Fruit fly (Drosophila melanogaster) Kc167 (cell line): Measurements from ENCODE around the gene Cog3.

Experiments used
- h ChIP-seq: fragments of >200 bp; optimal IDR thresholded peaks from 3 replicates; lab custom pipeline; 2018; ENCODE audit warnings: missing external identifiers
- insv ChIP-seq: fragments of >200 bp; optimal IDR thresholded peaks from 3 replicates; lab custom pipeline; 2018; ENCODE audit warnings: missing external identifiers
- psq ChIP-seq: fragments of >200 bp; optimal IDR thresholded peaks from 2 replicates; lab custom pipeline; 2017; ENCODE audit warnings: missing external identifiers
- ttk ChIP-seq: sonication (Bioruptor generic); optimal IDR thresholded peaks from 2 replicates; lab custom pipeline; 2017; ENCODE audit warnings: missing external identifiers

DNA sequence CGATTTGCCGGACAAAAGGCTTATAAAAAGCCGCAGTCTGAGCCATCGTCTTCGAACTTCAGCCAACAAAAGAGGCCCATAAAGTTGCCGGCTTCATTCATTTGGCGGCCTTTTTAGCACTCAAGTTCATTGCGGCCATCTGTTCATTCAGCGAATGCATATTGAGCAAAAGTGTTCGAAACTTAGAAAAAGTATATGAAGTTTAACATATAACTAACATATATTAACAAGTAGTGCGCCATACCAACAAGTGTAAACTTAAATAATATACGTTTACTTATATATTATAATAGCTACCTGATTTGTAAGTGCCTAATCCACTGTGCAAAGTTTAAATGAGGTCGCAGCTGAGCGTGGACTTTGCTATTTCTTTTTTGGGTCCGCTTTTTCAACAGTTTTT is 20.5 kb downstream of the Cog3 start:
- TF ChIP-seq psq (lab: Kevin White, UChicago) (no peak), h (lab: Kevin White, UChicago) (no peak), ttk (no peak), insv (lab: Kevin White, UChicago) (no peak)
